Fruit fly (Drosophila melanogaster): ENCODE data around the gene CG14636.

DNA sequence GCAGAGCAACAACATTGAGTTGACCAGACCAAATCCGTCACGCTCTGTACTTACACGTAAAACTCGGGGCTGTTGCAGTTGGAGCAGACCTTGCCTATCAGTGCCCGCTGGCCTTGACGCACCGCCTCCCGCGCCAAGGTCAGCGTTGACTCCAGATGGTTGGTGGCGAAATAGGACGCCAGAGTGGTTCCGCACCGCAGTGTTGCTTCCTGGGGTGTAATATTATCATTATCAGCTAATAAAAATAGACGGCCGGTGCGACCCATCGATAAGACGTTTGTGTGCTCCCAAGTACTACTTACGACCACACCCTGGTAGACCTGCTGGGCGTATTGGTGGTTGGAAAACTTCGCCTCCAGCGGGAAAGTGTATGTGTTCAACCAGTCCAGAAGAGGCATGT lies 13.3 kb upstream of the CG14636 start:
- TF ChIP-seq CG7368 (GFP tag; optimal IDR thresholded peaks at IDR 0.05): no peak
- TF ChIP-seq CG10669 (GFP tag; optimal IDR thresholded peaks at IDR 0.05): no peak
- TF ChIP-seq CG31627 (GFP tag; optimal IDR thresholded peaks at IDR 0.05): no peak
- no peak for TF ChIP-seq pdm3 (GFP tag; optimal IDR thresholded peaks at IDR 0.05)
- no peak for TF ChIP-seq achi (GFP tag; optimal IDR thresholded peaks at IDR 0.05)
- no peak for TF ChIP-seq salr (GFP tag; optimal IDR thresholded peaks at IDR 0.05)
- TF ChIP-seq Sox15 (GFP tag; optimal IDR thresholded peaks at IDR 0.05): no peak
- no peak for TF ChIP-seq Hr39 (GFP tag; optimal IDR thresholded peaks at IDR 0.05)
- no peak for TF ChIP-seq Smox (GFP tag; optimal IDR thresholded peaks at IDR 0.05)
- TF ChIP-seq CG9139 (GFP tag; optimal IDR thresholded peaks at IDR 0.05): no peak
